Fruit fly (Drosophila melanogaster) whole organism, pupa: Measurements from ENCODE around the gene CG15390.

Source experiments
- CG13204 ChIP-seq: fragments of 200-800 bp; sonication (Bioruptor generic); optimal IDR thresholded peaks from 2 replicates; lab custom pipeline; 2018; ENCODE audit warnings: missing biosample characterization, mild to moderate bottlenecking, missing genetic modification characterization, moderate library complexity
- CG17806 ChIP-seq: fragments of 200-800 bp; sonication (Bioruptor generic); optimal IDR thresholded peaks from 2 replicates; lab custom pipeline; 2018; ENCODE audit warnings: missing biosample characterization, mild to moderate bottlenecking, missing genetic modification characterization, moderate library complexity
- CG32121 ChIP-seq: fragments of 200-800 bp; sonication (Bioruptor generic); IDR thresholded peaks from 2 replicates; pipeline ENCODE4 v1.3.6; 2022; ENCODE audit warnings: missing biosample characterization, missing genetic modification characterization
- CG34367 ChIP-seq: fragments of 200-800 bp; sonication (Bioruptor generic); optimal IDR thresholded peaks from 2 replicates; lab custom pipeline; 2018; ENCODE audit warnings: missing biosample characterization, mild to moderate bottlenecking, missing genetic modification characterization
- CG8159 ChIP-seq: fragments of 200-800 bp; sonication (Bioruptor generic); optimal IDR thresholded peaks from 3 replicates; lab custom pipeline; 2018; ENCODE audit warnings: missing biosample characterization, mild to moderate bottlenecking, missing genetic modification characterization, moderate library complexity
- CG8301 ChIP-seq: fragments of 200-800 bp; sonication (Bioruptor generic); optimal IDR thresholded peaks from 2 replicates; lab custom pipeline; 2018; ENCODE audit warnings: missing biosample characterization, mild to moderate bottlenecking, missing genetic modification characterization
- rn ChIP-seq: fragments of 200-800 bp; sonication (Bioruptor generic); IDR thresholded peaks from 2 replicates; pipeline ENCODE4 v1.3.6; 2022; ENCODE audit warnings: missing biosample characterization, missing genetic modification characterization

dm6 chr2L:2424497-2424896 lies 50.0 kb downstream of the CG15390 start, which contains the start of gene CG44139:
- no peak for TF ChIP-seq CG17806 (tag; lab: Kevin White, UChicago)
- TF ChIP-seq rn (GFP tag; lab: Robert Waterston, UW): no peak
- TF ChIP-seq CG32121 (GFP tag; lab: Robert Waterston, UW): no peak
- no peak for TF ChIP-seq CG13204 (GFP tag; lab: Kevin White, UChicago)
- TF ChIP-seq CG34367 (tag; lab: Kevin White, UChicago): no peak
- TF ChIP-seq CG8159: no peak
- TF ChIP-seq CG8301 (tag; lab: Kevin White, UChicago): no peak
